Worm (Caenorhabditis elegans) whole organism, early embryonic: ENCODE measurements around the gene F43C1.7.

ENCODE experiments used
- F13C5.2 ChIP-seq: sonication (generic microtip); optimal IDR thresholded peaks from 2 replicates; lab custom pipeline; 2017; ENCODE audit warnings: mild to moderate bottlenecking, missing genetic modification characterization, inconsistent platforms, missing compliant biosample characterization
- aly-1 ChIP-seq: sonication (generic microtip); optimal IDR thresholded peaks from 2 replicates; lab custom pipeline; 2016; ENCODE audit warnings: missing genetic modification characterization, missing compliant biosample characterization
- ama-1 ChIP-seq: fragments of 150-350 bp; optimal IDR thresholded peaks from 2 replicates; lab custom pipeline; 2014
- ceh-36 ChIP-seq: sonication (generic microtip); optimal IDR thresholded peaks from 2 replicates; lab custom pipeline; 2016; ENCODE audit warnings: missing genetic modification characterization, inconsistent platforms, missing compliant biosample characterization
- ets-7 ChIP-seq: sonication (generic microtip); optimal IDR thresholded peaks from 2 replicates; lab custom pipeline; 2016; ENCODE audit warnings: missing genotype, missing genetic modification characterization, missing compliant biosample characterization
- flt-1 ChIP-seq: fragments of 200-800 bp; sonication (Bioruptor generic); IDR thresholded peaks from 2 replicates; pipeline ENCODE4 v1.3.6; 2022; ENCODE audit warnings: missing genetic modification characterization, missing compliant biosample characterization
- hmbx-1 ChIP-seq: sonication (generic microtip); optimal IDR thresholded peaks from 2 replicates; lab custom pipeline; 2016; ENCODE audit warnings: mild to moderate bottlenecking, missing genetic modification characterization, missing compliant biosample characterization
- hmg-4 ChIP-seq: fragments of 200-800 bp; sonication (Bioruptor generic); optimal IDR thresholded peaks from 2 replicates; lab custom pipeline; 2018; ENCODE audit warnings: mild to moderate bottlenecking, missing genetic modification characterization, missing compliant biosample characterization
- hnd-1 ChIP-seq: sonication (generic microtip); optimal IDR thresholded peaks from 2 replicates; lab custom pipeline; 2016; ENCODE audit warnings: missing genetic modification characterization, missing compliant biosample characterization
- pes-1 ChIP-seq: fragments of 200-800 bp; sonication (Bioruptor generic); IDR thresholded peaks from 2 replicates; pipeline ENCODE4 v1.3.6; 2022; ENCODE audit warnings: missing genetic modification reagents, missing genetic modification characterization, missing compliant biosample characterization
- scrt-1 ChIP-seq: fragments of 200-800 bp; sonication (Bioruptor generic); IDR thresholded peaks from 2 replicates; pipeline ENCODE4 v1.3.6; 2022; ENCODE audit warnings: missing genetic modification characterization, missing compliant biosample characterization
- sea-1 ChIP-seq: fragments of 200-800 bp; sonication (Bioruptor generic); conservative IDR thresholded peaks from 2 replicates; pipeline ENCODE4 v1.3.6; 2022; ENCODE audit warnings: missing genetic modification characterization, missing compliant biosample characterization
- tbx-11 ChIP-seq: fragments of 200-800 bp; sonication (Bioruptor generic); IDR thresholded peaks from 2 replicates; pipeline ENCODE4 v1.3.6; 2022; ENCODE audit warnings: missing genetic modification characterization, missing compliant biosample characterization
- tbx-37 ChIP-seq: fragments of 200-800 bp; sonication (Bioruptor generic); conservative IDR thresholded peaks from 2 replicates; pipeline ENCODE4 v1.3.6; 2022; ENCODE audit warnings: missing genetic modification reagents, missing genetic modification characterization, missing compliant biosample characterization

ce11 chrIII:4221527-4221926, 20.8 kb downstream of the F43C1.7 start:
- no peak for TF ChIP-seq aly-1 (tag; lab: Kevin White, UChicago)
- TF ChIP-seq ama-1 = no peak
- TF ChIP-seq scrt-1 (GFP tag; lab: Robert Waterston, UW) = no peak
- no peak for TF ChIP-seq tbx-37
- no peak for TF ChIP-seq hmbx-1
- no peak for TF ChIP-seq sea-1 (GFP tag; lab: Robert Waterston, UW)
- no peak for TF ChIP-seq pes-1 (GFP tag; lab: Robert Waterston, UW)
- no peak for TF ChIP-seq ets-7
- TF ChIP-seq flt-1 (GFP tag; lab: Robert Waterston, UW) = no peak
- no peak for TF ChIP-seq tbx-11 (GFP tag; lab: Robert Waterston, UW)
- TF ChIP-seq ceh-36 (tag; lab: Kevin White, UChicago) = no peak
- no peak for TF ChIP-seq F13C5.2 (tag; lab: Kevin White, UChicago)
- no peak for TF ChIP-seq hmg-4 (GFP tag; lab: Kevin White, UChicago)
- no peak for TF ChIP-seq hnd-1 (tag; lab: Kevin White, UChicago)
